Fruit fly (Drosophila melanogaster) whole organism, embryonic: ENCODE data around the gene CG14273.

ENCODE experiments used
- B-H2 ChIP-seq: fragments of 200-800 bp; sonication (Bioruptor generic); optimal IDR thresholded peaks from 2 replicates; lab custom pipeline; 2018; ENCODE audit warnings: missing biosample characterization, mild to moderate bottlenecking, missing genetic modification characterization
- BtbVII ChIP-seq: fragments of 200-800 bp; sonication (Bioruptor generic); optimal IDR thresholded peaks from 3 replicates; lab custom pipeline; 2017; ENCODE audit warnings: missing biosample characterization, mild to moderate bottlenecking, missing genetic modification characterization
- C15 ChIP-seq: fragments of 200-800 bp; sonication (Bioruptor generic); IDR thresholded peaks from 3 replicates; pipeline ENCODE4 v1.3.6; 2022; ENCODE audit warnings: missing biosample characterization, missing genetic modification characterization
- CG10366 ChIP-seq: fragments of 200-800 bp; sonication (Bioruptor generic); IDR thresholded peaks from 2 replicates; pipeline ENCODE4 v1.3.6; 2022; ENCODE audit warnings: missing biosample characterization, missing genetic modification characterization
- CG11696 ChIP-seq: fragments of 200-800 bp; sonication (Bioruptor generic); IDR thresholded peaks from 2 replicates; pipeline ENCODE4 v1.3.6; 2022; ENCODE audit warnings: missing biosample characterization, missing genetic modification characterization
- CG12155 ChIP-seq: fragments of 200-800 bp; sonication (Bioruptor generic); optimal IDR thresholded peaks from 3 replicates; lab custom pipeline; 2016; ENCODE audit warnings: missing biosample characterization, missing genetic modification characterization
- CG13123 ChIP-seq: fragments of 200-800 bp; sonication (Bioruptor generic); optimal IDR thresholded peaks from 2 replicates; lab custom pipeline; 2016; ENCODE audit warnings: missing biosample characterization, missing genetic modification characterization
- CG13894 ChIP-seq: fragments of 200-800 bp; sonication (Bioruptor generic); optimal IDR thresholded peaks from 3 replicates; lab custom pipeline; 2018; ENCODE audit warnings: missing biosample characterization, mild to moderate bottlenecking, missing genetic modification characterization, moderate library complexity
- CG14710 ChIP-seq: fragments of 200-800 bp; sonication (Bioruptor generic); optimal IDR thresholded peaks from 3 replicates; lab custom pipeline; 2019; ENCODE audit warnings: missing biosample characterization, mild to moderate bottlenecking, missing genetic modification characterization, moderate library complexity
- CG16779 ChIP-seq: fragments of 200-800 bp; sonication (Bioruptor generic); IDR thresholded peaks from 2 replicates; pipeline ENCODE4 v1.3.6; 2022; ENCODE audit warnings: missing biosample characterization, missing genetic modification characterization
- CG17802 ChIP-seq: fragments of 200-800 bp; sonication (Bioruptor generic); optimal IDR thresholded peaks from 2 replicates; lab custom pipeline; 2018; ENCODE audit warnings: missing biosample characterization, mild to moderate bottlenecking, missing genetic modification characterization, moderate library complexity
- CG2202 ChIP-seq: fragments of 200-800 bp; sonication (Bioruptor generic); optimal IDR thresholded peaks from 2 replicates; lab custom pipeline; 2018; ENCODE audit warnings: missing biosample characterization, mild to moderate bottlenecking, missing genetic modification characterization
- CG31365 ChIP-seq: fragments of 200-800 bp; sonication (Bioruptor generic); optimal IDR thresholded peaks from 2 replicates; lab custom pipeline; 2018; ENCODE audit warnings: missing biosample characterization, mild to moderate bottlenecking, missing genetic modification characterization
- CG34376 ChIP-seq: fragments of 200-800 bp; sonication (Bioruptor generic); optimal IDR thresholded peaks from 2 replicates; lab custom pipeline; 2018; ENCODE audit warnings: missing biosample characterization, mild to moderate bottlenecking, missing genetic modification characterization
- CG5180 ChIP-seq: fragments of 200-800 bp; sonication (Bioruptor generic); optimal IDR thresholded peaks from 3 replicates; lab custom pipeline; 2017; ENCODE audit warnings: missing biosample characterization, missing genetic modification characterization, mild to moderate bottlenecking, moderate library complexity, missing genetic modification reagents
- CG7745 ChIP-seq: fragments of 200-800 bp; sonication (Bioruptor generic); optimal IDR thresholded peaks from 2 replicates; lab custom pipeline; 2018; ENCODE audit warnings: missing biosample characterization, mild to moderate bottlenecking, missing genetic modification characterization, moderate library complexity
- CG8290 ChIP-seq, 3 experiments: fragments of 200-800 bp; sonication (Bioruptor generic); optimal IDR thresholded peaks; 2 replicates each; lab custom pipeline; 2016 to 2019; ENCODE audit warnings: missing biosample characterization in 3 of 3, missing genetic modification characterization in 3 of 3, mild to moderate bottlenecking in 2 of 3, moderate library complexity in 1 of 3
- CG8944 ChIP-seq: fragments of 200-800 bp; sonication (Bioruptor generic); optimal IDR thresholded peaks from 3 replicates; lab custom pipeline; 2016; ENCODE audit warnings: missing biosample characterization, missing genetic modification characterization
- CG9215 ChIP-seq: fragments of 200-800 bp; sonication (Bioruptor generic); IDR thresholded peaks from 2 replicates; pipeline ENCODE4 v1.3.6; 2022; ENCODE audit warnings: missing biosample characterization, missing genetic modification characterization
- CG9817 ChIP-seq: fragments of 200-800 bp; sonication (Bioruptor generic); optimal IDR thresholded peaks from 2 replicates; lab custom pipeline; 2018; ENCODE audit warnings: missing biosample characterization, mild to moderate bottlenecking, missing genetic modification characterization, moderate library complexity
- CG9876 ChIP-seq: fragments of 200-800 bp; sonication (Bioruptor generic); optimal IDR thresholded peaks from 2 replicates; lab custom pipeline; 2016; ENCODE audit warnings: missing biosample characterization, missing genetic modification characterization
- D19B ChIP-seq: fragments of 200-800 bp; sonication (Bioruptor generic); optimal IDR thresholded peaks from 2 replicates; lab custom pipeline; 2017; ENCODE audit warnings: missing biosample characterization, mild to moderate bottlenecking, missing genetic modification characterization
- Dbx ChIP-seq: fragments of 200-800 bp; sonication (Bioruptor generic); IDR thresholded peaks from 3 replicates; pipeline ENCODE4 v1.3.6; 2022; ENCODE audit warnings: missing biosample characterization, missing genetic modification characterization
- Deaf1 ChIP-seq: fragments of 200-800 bp; optimal IDR thresholded peaks from 3 replicates; lab custom pipeline; 2019; ENCODE audit warnings: missing biosample characterization, mild to moderate bottlenecking, missing genetic modification characterization, moderate library complexity
- Dek ChIP-seq: fragments of 200-800 bp; sonication (Bioruptor generic); optimal IDR thresholded peaks from 3 replicates; lab custom pipeline; 2019; ENCODE audit warnings: missing biosample characterization, mild to moderate bottlenecking, missing genetic modification characterization, moderate library complexity
- Hey ChIP-seq: fragments of 200-800 bp; sonication (Bioruptor generic); optimal IDR thresholded peaks from 3 replicates; lab custom pipeline; 2018; ENCODE audit warnings: missing biosample characterization, mild to moderate bottlenecking, missing genetic modification characterization
- HmgZ ChIP-seq: fragments of 200-800 bp; sonication (Bioruptor generic); optimal IDR thresholded peaks from 2 replicates; lab custom pipeline; 2018; ENCODE audit warnings: missing biosample characterization, mild to moderate bottlenecking, missing genetic modification characterization
- Hmx ChIP-seq: fragments of 200-800 bp; sonication (Bioruptor generic); optimal IDR thresholded peaks from 2 replicates; lab custom pipeline; 2016; ENCODE audit warnings: missing biosample characterization, missing genetic modification characterization
- Hr78 ChIP-seq, 2 experiments: fragments of 200-800 bp in 1 of 2; fragments of >200 bp in 1 of 2; sonication (Bioruptor generic) in 1 of 2; optimal IDR thresholded peaks; 2 replicates each; lab custom pipeline; 2017 to 2019; ENCODE audit warnings: missing biosample characterization in 2 of 2, missing genetic modification characterization in 2 of 2, mild to moderate bottlenecking in 1 of 2, moderate library complexity in 1 of 2
- Jarid2 ChIP-seq: fragments of 200-800 bp; sonication (Bioruptor generic); optimal IDR thresholded peaks from 3 replicates; lab custom pipeline; 2017; ENCODE audit warnings: mild to moderate bottlenecking, missing biosample characterization, missing genetic modification reagents, missing genetic modification characterization
- Poxn ChIP-seq: fragments of 200-800 bp; sonication (Bioruptor generic); IDR thresholded peaks from 2 replicates; pipeline ENCODE4 v1.3.6; 2022; ENCODE audit warnings: missing biosample characterization, missing genetic modification characterization
- Ravus ChIP-seq: fragments of 200-800 bp; sonication (Bioruptor generic); IDR thresholded peaks from 2 replicates; pipeline ENCODE4 v1.3.6; 2022; ENCODE audit warnings: missing biosample characterization, missing genetic modification characterization
- Side ChIP-seq: fragments of 200-800 bp; sonication (Bioruptor generic); optimal IDR thresholded peaks from 2 replicates; lab custom pipeline; 2016; ENCODE audit warnings: missing biosample characterization, missing genetic modification characterization
- ap ChIP-seq: fragments of 200-800 bp; sonication (Bioruptor generic); IDR thresholded peaks from 2 replicates; pipeline ENCODE4 v1.3.6; 2022; ENCODE audit warnings: missing biosample characterization, missing genetic modification characterization
- esg ChIP-seq: fragments of 200-800 bp; sonication (Bioruptor generic); conservative IDR thresholded peaks from 2 replicates; pipeline ENCODE4 v1.3.6; 2022; ENCODE audit warnings: missing biosample characterization, missing genetic modification characterization
- ftz-f1 ChIP-seq: fragments of 200-800 bp; sonication (Bioruptor generic); optimal IDR thresholded peaks from 2 replicates; lab custom pipeline; 2016; ENCODE audit warnings: missing biosample characterization, missing genetic modification characterization
- gem ChIP-seq: fragments of 200-800 bp; sonication (Bioruptor generic); optimal IDR thresholded peaks from 2 replicates; lab custom pipeline; 2019; ENCODE audit warnings: missing biosample characterization, mild to moderate bottlenecking, missing genetic modification characterization, moderate library complexity
- gro ChIP-seq: fragments of 200-800 bp; sonication (Bioruptor generic); optimal IDR thresholded peaks from 2 replicates; lab custom pipeline; 2016; ENCODE audit warnings: missing biosample characterization, missing genetic modification characterization
- inv ChIP-seq: fragments of 200-800 bp; sonication (Bioruptor generic); IDR thresholded peaks from 2 replicates; pipeline ENCODE4 v1.3.6; 2022; ENCODE audit warnings: missing biosample characterization, missing genetic modification characterization; ENCODE audit not compliant: partially characterized antibody
- odd ChIP-seq: fragments of 200-800 bp; sonication (Bioruptor generic); optimal IDR thresholded peaks from 2 replicates; lab custom pipeline; 2017; ENCODE audit warnings: missing biosample characterization, mild to moderate bottlenecking, missing genetic modification characterization
- pita ChIP-seq: fragments of 200-800 bp; sonication (Bioruptor generic); optimal IDR thresholded peaks from 2 replicates; lab custom pipeline; 2017; ENCODE audit warnings: missing biosample characterization, mild to moderate bottlenecking, missing genetic modification characterization
- ro ChIP-seq: fragments of 200-800 bp; sonication (Bioruptor generic); IDR thresholded peaks from 2 replicates; pipeline ENCODE4 v1.3.6; 2022; ENCODE audit warnings: missing biosample characterization, missing genetic modification characterization
- sd ChIP-seq: fragments of 200-800 bp; sonication (Bioruptor generic); optimal IDR thresholded peaks from 3 replicates; lab custom pipeline; 2018; ENCODE audit warnings: missing biosample characterization, mild to moderate bottlenecking, missing genetic modification characterization, moderate library complexity
- sisA ChIP-seq: fragments of 200-800 bp; sonication (Bioruptor generic); IDR thresholded peaks from 2 replicates; pipeline ENCODE4 v1.3.6; 2022; ENCODE audit warnings: missing biosample characterization, missing genetic modification characterization
- sqz ChIP-seq: fragments of 200-800 bp; sonication (Bioruptor generic); optimal IDR thresholded peaks from 3 replicates; lab custom pipeline; 2018; ENCODE audit warnings: missing biosample characterization, mild to moderate bottlenecking, missing genetic modification characterization
- sr ChIP-seq: fragments of 200-800 bp; sonication (Bioruptor generic); IDR thresholded peaks from 3 replicates; pipeline ENCODE4 v1.3.6; 2022; ENCODE audit warnings: missing biosample characterization, missing genetic modification characterization
- tio ChIP-seq: fragments of 200-800 bp; sonication (Bioruptor generic); optimal IDR thresholded peaks from 2 replicates; lab custom pipeline; 2017; ENCODE audit warnings: missing biosample characterization, missing genetic modification characterization, inconsistent platforms
- tup ChIP-seq: fragments of 200-800 bp; sonication (Bioruptor generic); optimal IDR thresholded peaks from 2 replicates; lab custom pipeline; 2016; ENCODE audit warnings: missing biosample characterization, mild to moderate bottlenecking, missing genetic modification characterization, moderate library complexity

Gene CG14273

dm6 chr2L:8338039-8338438 is 4.5 kb upstream of the CG14273 start, which contains the start of gene witty:
Gene witty, plus strand, starts transcription at chr2L:8338287.
- 0 out of 2 replicates have a peak, but pooled peaks have one; percentile 9 for TF ChIP-seq sisA (GFP tag; lab: Robert Waterston, UW)
- TF ChIP-seq CG8944 (GFP tag; lab: Kevin White, UChicago), result no peak
- TF ChIP-seq CG16779, result 0 out of 2 replicates have a peak, but pooled peaks have one; percentile 19
- peak; percentile 38 for TF ChIP-seq CG13894 (tag; lab: Kevin White, UChicago)
- TF ChIP-seq CG9817 (tag; lab: Kevin White, UChicago), result no peak
- TF ChIP-seq Deaf1 (tag; lab: Kevin White, UChicago), result peak; percentile 93
- no peak for TF ChIP-seq gro

- TF ChIP-seq CG13123 (GFP tag; lab: Kevin White, UChicago) (no peak), odd (no peak), CG8290 (GFP tag; optimal IDR thresholded peaks at IDR 0.05; lab: Kevin White, UChicago) (no peak), CG8290 (tag; optimal IDR thresholded peaks at IDR 0.05; lab: Kevin White, UChicago) (no peak), CG12155 (GFP tag; lab: Kevin White, UChicago) (no peak), Ravus (GFP tag; lab: Robert Waterston, UW) (no peak), Dek (tag; lab: Kevin White, UChicago) (no peak), pita (no peak), inv (GFP tag; lab: Robert Waterston, UW) (no peak), ap (GFP tag; lab: Robert Waterston, UW) (no peak), CG2202 (tag; lab: Kevin White, UChicago) (no peak), CG10366 (GFP tag; lab: Robert Waterston, UW) (no peak), CG11696 (GFP tag; lab: Robert Waterston, UW) (no peak), Poxn (GFP tag; lab: Robert Waterston, UW) (no peak), CG9876 (GFP tag; lab: Kevin White, UChicago) (no peak), Dbx (no peak)
These were observed 2.6 kb upstream of the CG14273 start for dm6 chr2L:8339751-8340349.

- TF ChIP-seq tup (GFP tag; lab: Kevin White, UChicago) (no peak), Dek (tag; lab: Kevin White, UChicago) (no peak), Jarid2 (GFP tag; lab: Kevin White, UChicago) (no peak), CG7745 (tag; lab: Kevin White, UChicago) (no peak), B-H2 (GFP tag; lab: Kevin White, UChicago) (peak; percentile 18), D19B (GFP tag; lab: Kevin White, UChicago) (peak; percentile 48), sd (no peak), CG34376 (GFP tag; lab: Kevin White, UChicago) (peak; percentile 78), Hey (tag; lab: Kevin White, UChicago) (peak; percentile 14), Hmx (GFP tag; lab: Kevin White, UChicago) (no peak), sqz (GFP tag; lab: Kevin White, UChicago) (no peak), HmgZ (peak; percentile 27), CG5180 (peak; percentile 74), Side (no peak), CG31365 (no peak), C15 (GFP tag; lab: Robert Waterston, UW) (no peak), BtbVII (GFP tag; lab: Kevin White, UChicago) (peak; percentile 2), CG9215 (no peak), tio (GFP tag; lab: Kevin White, UChicago) (no peak), gem (tag; lab: Kevin White, UChicago) (no peak), Hr78 (GFP tag; optimal IDR thresholded peaks at IDR 0.05; lab: Kevin White, UChicago) (peak in 1 of 2 experiments; percentile 68), ro (GFP tag; lab: Robert Waterston, UW) (no peak), CG17802 (tag; lab: Kevin White, UChicago) (no peak), CG14710 (tag; lab: Kevin White, UChicago) (no peak), sr (no peak), esg (no peak), ftz-f1 (no peak)
These were observed 2.0 kb downstream of the CG14273 start for dm6 chr2L:8344536-8344935.
